Fruit fly (Drosophila melanogaster): Measurements from ENCODE around the gene CG12307.

- TF ChIP-seq CG9705 (GFP tag; optimal IDR thresholded peaks at IDR 0.05) (no peak), pan (optimal IDR thresholded peaks at IDR 0.05) (no peak), dl (GFP tag; optimal IDR thresholded peaks at IDR 0.05; ENCODE audit: insufficient read depth in 1 of 2, partially characterized antibody in 2 of 2) (no peak), Dfd (GFP tag; optimal IDR thresholded peaks at IDR 0.05) (no peak), Sp1 (GFP tag; optimal IDR thresholded peaks at IDR 0.05) (no peak), h (GFP tag; optimal IDR thresholded peaks at IDR 0.05) (no peak), psq (GFP tag; optimal IDR thresholded peaks at IDR 0.05) (no peak), br (GFP tag; optimal IDR thresholded peaks at IDR 0.05) (no peak), GATAd (GFP tag; optimal IDR thresholded peaks at IDR 0.05) (no peak), Abd-B (GFP tag; optimal IDR thresholded peaks at IDR 0.05) (no peak)
Observed at dm6 chr2L:11628292-11628691, 23.5 kb downstream of the CG12307 start.

All from whole organism, wandering third instar larva.